Worm (Caenorhabditis elegans) whole organism, young adult: Measurements from ENCODE around the gene rap-2.

Experiments
- Y95B8A.8 ChIP-seq: fragments of 200-800 bp; sonication (Bioruptor generic); IDR thresholded peaks from 2 replicates; pipeline ENCODE4 v1.3.6; 2022; ENCODE audit warnings: missing genetic modification reagents, missing genetic modification characterization, missing compliant biosample characterization
- akir-1 ChIP-seq: fragments of 200-800 bp; sonication (Bioruptor generic); optimal IDR thresholded peaks from 2 replicates; lab custom pipeline; 2018; ENCODE audit warnings: mild to moderate bottlenecking, missing genetic modification characterization, moderate library complexity, missing compliant biosample characterization
- ama-1 ChIP-seq, 3 experiments: fragments of 150-350 bp in 1 of 3; sonication (generic microtip) in 2 of 3; optimal IDR thresholded peaks; 2 replicates each; lab custom pipeline; 2014 to 2018; ENCODE audit warnings: missing biosample characterization in 2 of 3, missing genetic modification characterization in 2 of 3, missing genetic modification reagents in 2 of 3
- ceh-100 ChIP-seq: fragments of 200-800 bp; sonication (Bioruptor generic); IDR thresholded peaks from 2 replicates; pipeline ENCODE4 v1.3.6; 2022; ENCODE audit warnings: missing genetic modification reagents, missing genetic modification characterization, missing compliant biosample characterization
- ceh-40 ChIP-seq: fragments of 200-800 bp; sonication (Bioruptor generic); IDR thresholded peaks from 2 replicates; pipeline ENCODE4 v1.3.6; 2022; ENCODE audit warnings: missing genetic modification characterization, missing compliant biosample characterization
- ceh-58 ChIP-seq: fragments of 200-800 bp; sonication (Bioruptor generic); IDR thresholded peaks from 2 replicates; pipeline ENCODE4 v1.3.6; 2022; ENCODE audit warnings: missing genetic modification characterization, missing compliant biosample characterization
- die-1 ChIP-seq: sonication (generic microtip); optimal IDR thresholded peaks from 2 replicates; lab custom pipeline; 2016; ENCODE audit warnings: missing genotype, mild to moderate bottlenecking, missing genetic modification characterization, missing compliant biosample characterization
- ets-4 ChIP-seq: fragments of 200-800 bp; sonication (Bioruptor generic); optimal IDR thresholded peaks from 2 replicates; lab custom pipeline; 2018; ENCODE audit warnings: mild to moderate bottlenecking, missing genetic modification characterization, missing compliant biosample characterization
- madf-10 ChIP-seq: sonication (generic microtip); optimal IDR thresholded peaks from 2 replicates; lab custom pipeline; 2016; ENCODE audit warnings: mild to moderate bottlenecking, missing genetic modification characterization, missing compliant biosample characterization
- nhr-179 ChIP-seq: sonication (generic microtip); optimal IDR thresholded peaks from 2 replicates; lab custom pipeline; 2016; ENCODE audit warnings: mild to moderate bottlenecking, missing genetic modification characterization, missing compliant biosample characterization
- xnd-1 ChIP-seq: sonication (generic microtip); optimal IDR thresholded peaks from 2 replicates; lab custom pipeline; 2016; ENCODE audit warnings: missing genotype, missing genetic modification reagents, missing genetic modification characterization, missing compliant biosample characterization
- ztf-28 ChIP-seq: fragments of 200-800 bp; sonication (Bioruptor generic); IDR thresholded peaks from 2 replicates; pipeline ENCODE4 v1.3.6; 2022; ENCODE audit warnings: missing genetic modification reagents, missing genetic modification characterization, missing compliant biosample characterization
- ztf-3 ChIP-seq: fragments of 200-800 bp; sonication (Bioruptor generic); optimal IDR thresholded peaks from 2 replicates; lab custom pipeline; 2018; ENCODE audit warnings: mild to moderate bottlenecking, missing genetic modification characterization, missing compliant biosample characterization

- TF ChIP-seq die-1 (tag; lab: Kevin White, UChicago) (no peak), ztf-28 (GFP tag; lab: Robert Waterston, UW) (no peak), madf-10 (tag; lab: Kevin White, UChicago) (no peak), ceh-40 (GFP tag; lab: Robert Waterston, UW) (no peak), ama-1 (optimal IDR thresholded peaks at IDR 0.05; lab: Kevin White, UChicago) (no peak), ama-1 (GFP tag; optimal IDR thresholded peaks at IDR 0.05; lab: Kevin White, UChicago) (no peak), Y95B8A.8 (no peak), akir-1 (no peak), ets-4 (no peak), ztf-3 (GFP tag; lab: Kevin White, UChicago) (no peak), ceh-100 (GFP tag; lab: Robert Waterston, UW) (no peak), ceh-58 (GFP tag; lab: Robert Waterston, UW) (no peak), nhr-179 (no peak), xnd-1 (tag; lab: Kevin White, UChicago) (no peak)
Observed at ce11 chrV:15020732-15021131, 43.2 kb downstream of the rap-2 start, which contains the start of gene F14H8.5.
